Worm (Caenorhabditis elegans) whole organism, L1 larva: Measurements from ENCODE around the gene suox-1.

Experiments
- C04F5.9 ChIP-seq: sonication (generic microtip); optimal IDR thresholded peaks from 2 replicates; lab custom pipeline; 2016; ENCODE audit warnings: missing genetic modification characterization, missing compliant biosample characterization
- C16A3.4 ChIP-seq: fragments of 150-350 bp; optimal IDR thresholded peaks from 2 replicates; lab custom pipeline; 2014; ENCODE audit warnings: missing biosample characterization, missing genetic modification characterization
- C34B4.2 ChIP-seq: sonication (generic microtip); optimal IDR thresholded peaks from 2 replicates; lab custom pipeline; 2017; ENCODE audit warnings: mild to moderate bottlenecking, missing genetic modification characterization, missing compliant biosample characterization
- aly-2 ChIP-seq: fragments of 150-350 bp; optimal IDR thresholded peaks from 2 replicates; lab custom pipeline; 2014; ENCODE audit warnings: missing biosample characterization, missing genetic modification characterization
- blmp-1 ChIP-seq: fragments of 150-350 bp; optimal IDR thresholded peaks from 2 replicates; lab custom pipeline; 2014; ENCODE audit warnings: missing biosample characterization, missing genetic modification characterization
- ceh-8 ChIP-seq: fragments of 200-800 bp; sonication (Bioruptor generic); optimal IDR thresholded peaks from 2 replicates; lab custom pipeline; 2018; ENCODE audit warnings: mild to moderate bottlenecking, missing genetic modification characterization, moderate library complexity, missing compliant biosample characterization
- ceh-88 ChIP-seq: fragments of 200-800 bp; sonication (Bioruptor generic); IDR thresholded peaks from 2 replicates; pipeline ENCODE4 v1.3.6; 2022; ENCODE audit warnings: missing genetic modification characterization, missing compliant biosample characterization
- ceh-90 ChIP-seq: sonication (generic microtip); optimal IDR thresholded peaks from 2 replicates; lab custom pipeline; 2016; ENCODE audit warnings: missing genetic modification characterization, missing compliant biosample characterization
- dsc-1 ChIP-seq: sonication (generic microtip); optimal IDR thresholded peaks from 2 replicates; lab custom pipeline; 2016; ENCODE audit warnings: mild to moderate bottlenecking, missing genetic modification characterization, missing compliant biosample characterization
- efl-3 ChIP-seq: fragments of 200-800 bp; sonication (Bioruptor generic); optimal IDR thresholded peaks from 2 replicates; lab custom pipeline; 2018; ENCODE audit warnings: mild to moderate bottlenecking, missing genetic modification characterization, missing compliant biosample characterization
- egl-13 ChIP-seq: sonication (generic microtip); optimal IDR thresholded peaks from 2 replicates; lab custom pipeline; 2016; ENCODE audit warnings: missing genotype, missing genetic modification reagents, missing genetic modification characterization, missing compliant biosample characterization
- elt-2 ChIP-seq: sonication (generic microtip); optimal IDR thresholded peaks from 2 replicates; lab custom pipeline; 2016; ENCODE audit warnings: missing genetic modification characterization, mild to moderate bottlenecking, inconsistent platforms, missing compliant biosample characterization, missing genetic modification reagents
- elt-3 ChIP-seq, 6 experiments: fragments of 150-350 bp in 1 of 6; sonication (generic microtip); optimal IDR thresholded peaks; 2 replicates each; lab custom pipeline; 2017 to 2018; ENCODE audit warnings: missing biosample characterization in 6 of 6, missing genetic modification characterization in 6 of 6, inconsistent platforms in 1 of 6
- fkh-4 ChIP-seq: sonication (generic microtip); optimal IDR thresholded peaks from 2 replicates; lab custom pipeline; 2016; ENCODE audit warnings: missing compliant biosample characterization, missing genetic modification characterization, borderline replicate concordance
- fos-1 ChIP-seq: fragments of 150-350 bp; optimal IDR thresholded peaks from 2 replicates; lab custom pipeline; 2014; ENCODE audit warnings: missing biosample characterization, missing genetic modification characterization
- hlh-4 ChIP-seq: sonication (generic microtip); optimal IDR thresholded peaks from 2 replicates; lab custom pipeline; 2016; ENCODE audit warnings: mild to moderate bottlenecking, missing genetic modification characterization, missing compliant biosample characterization
- irx-1 ChIP-seq: sonication (generic microtip); optimal IDR thresholded peaks from 2 replicates; lab custom pipeline; 2016; ENCODE audit warnings: missing genetic modification characterization, missing compliant biosample characterization
- jun-1 ChIP-seq: fragments of 150-350 bp; optimal IDR thresholded peaks from 2 replicates; lab custom pipeline; 2014; ENCODE audit warnings: missing biosample characterization, missing genetic modification reagents, missing genetic modification characterization
- lin-13 ChIP-seq: fragments of 150-350 bp; optimal IDR thresholded peaks from 2 replicates; lab custom pipeline; 2014; ENCODE audit warnings: missing biosample characterization, missing genetic modification reagents, missing genetic modification characterization
- lin-14 ChIP-seq: fragments of 200-800 bp; sonication (Bioruptor generic); optimal IDR thresholded peaks from 2 replicates; lab custom pipeline; 2018; ENCODE audit warnings: mild to moderate bottlenecking, missing genetic modification characterization, moderate library complexity, missing compliant biosample characterization
- lin-15B ChIP-seq: fragments of 150-350 bp; sonication (generic microtip); optimal IDR thresholded peaks from 3 replicates; lab custom pipeline; 2014; ENCODE audit warnings: missing biosample characterization, missing genetic modification characterization
- lsy-2 ChIP-seq, 2 experiments: fragments of 150-350 bp; optimal IDR thresholded peaks; 2 replicates each; lab custom pipeline; 2014; ENCODE audit warnings: missing biosample characterization in 2 of 2, missing genetic modification characterization in 2 of 2
- mdl-1 ChIP-seq, 2 experiments: fragments of 150-350 bp; optimal IDR thresholded peaks; 2 replicates each; lab custom pipeline; 2014 to 2017; ENCODE audit warnings: missing biosample characterization in 2 of 2, missing genetic modification characterization in 2 of 2, inconsistent platforms in 1 of 2
- nhr-19 ChIP-seq: fragments of 200-800 bp; sonication (Bioruptor generic); conservative IDR thresholded peaks from 2 replicates; pipeline ENCODE4 v1.3.6; 2022; ENCODE audit warnings: missing genetic modification characterization, missing compliant biosample characterization
- nhr-237 ChIP-seq: fragments of 150-350 bp; optimal IDR thresholded peaks from 2 replicates; lab custom pipeline; 2014; ENCODE audit warnings: missing biosample characterization, missing genetic modification characterization
- nhr-71 ChIP-seq: sonication (generic microtip); optimal IDR thresholded peaks from 2 replicates; lab custom pipeline; 2016; ENCODE audit warnings: mild to moderate bottlenecking, missing genetic modification characterization, moderate library complexity, missing compliant biosample characterization
- nhr-77 ChIP-seq: fragments of 150-350 bp; optimal IDR thresholded peaks from 2 replicates; lab custom pipeline; 2014; ENCODE audit warnings: missing biosample characterization, missing genetic modification characterization
- nhr-85 ChIP-seq: sonication (generic microtip); peaks from one replicate; lab custom pipeline; 2016; ENCODE audit warnings: missing genetic modification characterization, inconsistent platforms, missing compliant biosample characterization
- nhr-90 ChIP-seq: sonication (generic microtip); optimal IDR thresholded peaks from 2 replicates; lab custom pipeline; 2016; ENCODE audit warnings: mild to moderate bottlenecking, missing genetic modification characterization, missing compliant biosample characterization; ENCODE audit not compliant: poor library complexity
- pag-3 ChIP-seq: sonication (generic microtip); optimal IDR thresholded peaks from 2 replicates; lab custom pipeline; 2017; ENCODE audit warnings: missing genetic modification characterization, mild to moderate bottlenecking, missing compliant biosample characterization, antibody characterized with exemption, borderline replicate concordance; ENCODE audit not compliant: insufficient read depth
- pax-3 ChIP-seq: fragments of 200-800 bp; sonication (Bioruptor generic); optimal IDR thresholded peaks from 2 replicates; lab custom pipeline; 2018; ENCODE audit warnings: mild to moderate bottlenecking, missing genetic modification characterization, moderate library complexity, missing compliant biosample characterization
- rnt-1 ChIP-seq: sonication (generic microtip); optimal IDR thresholded peaks from 2 replicates; lab custom pipeline; 2016; ENCODE audit warnings: mild to moderate bottlenecking, missing genetic modification characterization, moderate library complexity, missing compliant biosample characterization
- skn-1 ChIP-seq: fragments of 150-350 bp; optimal IDR thresholded peaks from 2 replicates; lab custom pipeline; 2014; ENCODE audit warnings: missing biosample characterization, missing genetic modification characterization
- sox-4 ChIP-seq: sonication (generic microtip); optimal IDR thresholded peaks from 2 replicates; lab custom pipeline; 2016; ENCODE audit warnings: missing genetic modification characterization, missing compliant biosample characterization
- sup-37 ChIP-seq: fragments of 200-800 bp; sonication (Bioruptor generic); optimal IDR thresholded peaks from 2 replicates; lab custom pipeline; 2018; ENCODE audit warnings: mild to moderate bottlenecking, missing genetic modification characterization, missing compliant biosample characterization
- swsn-7 ChIP-seq: sonication (generic microtip); optimal IDR thresholded peaks from 2 replicates; lab custom pipeline; 2016; ENCODE audit warnings: missing genetic modification characterization, missing compliant biosample characterization
- unc-130 ChIP-seq: fragments of 150-350 bp; optimal IDR thresholded peaks from 2 replicates; lab custom pipeline; 2017; ENCODE audit warnings: missing biosample characterization, missing genetic modification characterization, inconsistent platforms
- unc-30 ChIP-seq: sonication (generic microtip); optimal IDR thresholded peaks from 2 replicates; lab custom pipeline; 2017; ENCODE audit warnings: missing biosample characterization, missing genetic modification characterization
- unc-62 ChIP-seq: fragments of 150-350 bp; optimal IDR thresholded peaks from 2 replicates; lab custom pipeline; 2014; ENCODE audit warnings: missing biosample characterization, missing genetic modification reagents, missing genetic modification characterization
- vab-15 ChIP-seq: sonication (generic microtip); optimal IDR thresholded peaks from 2 replicates; lab custom pipeline; 2017; ENCODE audit warnings: missing genotype, mild to moderate bottlenecking, missing genetic modification characterization, missing compliant biosample characterization
- xbp-1 ChIP-seq: sonication (generic microtip); optimal IDR thresholded peaks from 2 replicates; lab custom pipeline; 2016; ENCODE audit warnings: missing genetic modification characterization, missing compliant biosample characterization

Gene suox-1

ce11 chrX:15507830-15508347 lies 10.5 kb downstream of the suox-1 start, which contains the start of gene zipt-7.2 (continued):
- TF ChIP-seq lin-15B (tag; lab: Kevin White, UChicago): no peak
- no peak for TF ChIP-seq jun-1 (tag; lab: Kevin White, UChicago)
- no peak for TF ChIP-seq sup-37 (GFP tag; lab: Kevin White, UChicago)
- TF ChIP-seq skn-1 (tag; lab: Kevin White, UChicago): no peak
- TF ChIP-seq efl-3: no peak
- no peak for TF ChIP-seq dsc-1 (tag; lab: Kevin White, UChicago)
- TF ChIP-seq pag-3 (tag; lab: Kevin White, UChicago): no peak
- TF ChIP-seq nhr-77 (tag; lab: Kevin White, UChicago): no peak
- TF ChIP-seq irx-1 (tag; lab: Kevin White, UChicago): no peak
- no peak for TF ChIP-seq pax-3 (tag; lab: Kevin White, UChicago)
- peak in 1 of 2 experiments; percentile 16 for TF ChIP-seq lsy-2 (tag; optimal IDR thresholded peaks at IDR 0.05; lab: Kevin White, UChicago)
- TF ChIP-seq ceh-90 (tag; lab: Kevin White, UChicago): no peak
- TF ChIP-seq egl-13 (tag; lab: Kevin White, UChicago): no peak
- no peak for TF ChIP-seq unc-130
- no peak for TF ChIP-seq unc-62
- TF ChIP-seq swsn-7 (tag; lab: Kevin White, UChicago): peak; percentile 5
- peak; percentile 43 for TF ChIP-seq nhr-71
- TF ChIP-seq nhr-19 (GFP tag; lab: Robert Waterston, UW): no peak
- TF ChIP-seq xbp-1 (tag; lab: Kevin White, UChicago): peak; percentile 9
- TF ChIP-seq blmp-1: peak; percentile 12
- TF ChIP-seq nhr-237 (tag; lab: Kevin White, UChicago): no peak
- TF ChIP-seq C16A3.4: peak; percentile 18
- TF ChIP-seq unc-30: no peak
- peak; percentile 39 for TF ChIP-seq rnt-1 (tag; lab: Kevin White, UChicago)
- no peak for TF ChIP-seq mdl-1 (tag; optimal IDR thresholded peaks at IDR 0.05; lab: Kevin White, UChicago)
- no peak for TF ChIP-seq ceh-8 (GFP tag; lab: Kevin White, UChicago)
- TF ChIP-seq fkh-4: no peak
- TF ChIP-seq ceh-88 (GFP tag; lab: Robert Waterston, UW): no peak
- no peak for TF ChIP-seq elt-2 (tag; lab: Kevin White, UChicago)
- no peak for TF ChIP-seq hlh-4 (tag; lab: Kevin White, UChicago)
- TF ChIP-seq fos-1: no peak

- TF ChIP-seq sox-4: no peak
- peak; percentile 73 for TF ChIP-seq nhr-85 (tag; lab: Kevin White, UChicago)
- TF ChIP-seq C04F5.9 (tag; lab: Kevin White, UChicago): no peak
- peak; percentile 47 for TF ChIP-seq lin-14 (GFP tag; lab: Kevin White, UChicago)
- TF ChIP-seq unc-62: no peak
- TF ChIP-seq elt-3 (tag; optimal IDR thresholded peaks at IDR 0.05; lab: Kevin White, UChicago): peak in 1 of 6 experiments; percentile 46
Observed at ce11 chrX:15509681-15510080, 12.3 kb downstream of the suox-1 start, which contains the start of gene eat-20. TSS of gene eat-20 (plus strand) at chrX:15510011.

ce11 chrX:15514547-15514946 lies 17.2 kb downstream of the suox-1 start:
- TF ChIP-seq elt-3 (tag; optimal IDR thresholded peaks at IDR 0.05; lab: Kevin White, UChicago) (no peak), aly-2 (tag; lab: Kevin White, UChicago) (no peak), unc-62 (no peak), pag-3 (tag; lab: Kevin White, UChicago) (no peak), C34B4.2 (tag; lab: Kevin White, UChicago) (no peak), unc-130 (no peak), lin-13 (GFP tag; lab: Kevin White, UChicago) (no peak), nhr-90 (no peak), mdl-1 (tag; optimal IDR thresholded peaks at IDR 0.05; lab: Kevin White, UChicago) (no peak), nhr-77 (tag; lab: Kevin White, UChicago) (no peak), nhr-85 (tag; lab: Kevin White, UChicago) (no peak), dsc-1 (tag; lab: Kevin White, UChicago) (no peak), vab-15 (no peak), nhr-71 (no peak), xbp-1 (tag; lab: Kevin White, UChicago) (no peak)
- TF ChIP-seq, all 84 proteins: peak for 0
